Worm (Caenorhabditis elegans) whole organism, L3 larva: Measurements from ENCODE around the gene Y53F4B.23.

Experiments
- fkh-10 ChIP-seq: sonication (generic microtip); optimal IDR thresholded peaks from 2 replicates; lab custom pipeline; 2017; ENCODE audit warnings: missing biosample characterization, missing genetic modification reagents, missing genetic modification characterization
- jun-1 ChIP-seq: fragments of 150-350 bp; optimal IDR thresholded peaks from 2 replicates; lab custom pipeline; 2014; ENCODE audit warnings: missing biosample characterization, missing genetic modification reagents, missing genetic modification characterization
- lin-15B ChIP-seq: fragments of 150-350 bp; optimal IDR thresholded peaks from 2 replicates; lab custom pipeline; 2014; ENCODE audit warnings: missing biosample characterization, missing genetic modification characterization
- lin-39 ChIP-seq: fragments of 150-350 bp; optimal IDR thresholded peaks from 2 replicates; lab custom pipeline; 2018; ENCODE audit warnings: missing biosample characterization, missing genetic modification reagents, missing genetic modification characterization
- mdl-1 ChIP-seq: fragments of 150-350 bp; optimal IDR thresholded peaks from 2 replicates; lab custom pipeline; 2014; ENCODE audit warnings: missing biosample characterization, missing genetic modification characterization
- nfya-1 ChIP-seq: sonication (generic microtip); optimal IDR thresholded peaks from 2 replicates; lab custom pipeline; 2017; ENCODE audit warnings: missing genetic modification characterization, mild to moderate bottlenecking, missing compliant biosample characterization, antibody characterized with exemption, moderate library complexity; ENCODE audit not compliant: insufficient read depth
- nhr-11 ChIP-seq: fragments of 150-350 bp; optimal IDR thresholded peaks from 2 replicates; lab custom pipeline; 2014; ENCODE audit warnings: missing biosample characterization, missing genetic modification characterization
- nhr-43 ChIP-seq: sonication (generic microtip); optimal IDR thresholded peaks from 2 replicates; lab custom pipeline; 2016; ENCODE audit warnings: mild to moderate bottlenecking, missing genetic modification characterization, missing compliant biosample characterization; ENCODE audit not compliant: poor library complexity, severe bottlenecking
- nhr-67 ChIP-seq: fragments of 150-350 bp; optimal IDR thresholded peaks from 2 replicates; lab custom pipeline; 2014; ENCODE audit warnings: missing biosample characterization, missing genetic modification characterization
- nhr-76 ChIP-seq: fragments of 150-350 bp; sonication (generic microtip); optimal IDR thresholded peaks from 5 replicates; lab custom pipeline; 2014; ENCODE audit warnings: missing biosample characterization, missing genetic modification characterization
- pha-4 ChIP-seq: fragments of 150-350 bp; optimal IDR thresholded peaks from 2 replicates; lab custom pipeline; 2014; ENCODE audit warnings: missing biosample characterization, missing genetic modification reagents, missing genetic modification characterization
- skn-1 ChIP-seq: fragments of 150-350 bp; optimal IDR thresholded peaks from 2 replicates; lab custom pipeline; 2014; ENCODE audit warnings: missing biosample characterization, missing genetic modification characterization
- snpc-4 ChIP-seq: fragments of 150-350 bp; optimal IDR thresholded peaks from 2 replicates; lab custom pipeline; 2014; ENCODE audit warnings: missing biosample characterization, missing genetic modification characterization

ce11 chrII:15174915-15175548 is 50.7 kb downstream of the Y53F4B.23 start, which contains the start of gene gst-31:
- TF ChIP-seq pha-4 (tag; lab: Kevin White, UChicago) (no peak), jun-1 (tag; lab: Kevin White, UChicago) (no peak), lin-39 (tag; lab: Kevin White, UChicago) (no peak), mdl-1 (no peak), lin-15B (tag; lab: Kevin White, UChicago) (no peak), snpc-4 (tag; lab: Kevin White, UChicago) (no peak), nhr-76 (no peak), skn-1 (tag; lab: Kevin White, UChicago) (no peak), nfya-1 (tag; lab: Kevin White, UChicago) (no peak), nhr-43 (tag; lab: Kevin White, UChicago) (no peak), fkh-10 (GFP tag; lab: Kevin White, UChicago) (no peak), nhr-11 (no peak), nhr-67 (tag; lab: Kevin White, UChicago) (no peak)
